Fruit fly (Drosophila melanogaster): ENCODE measurements around the gene CG9784.

dm6 chrX:16574114-16574513 lies 24.9 kb downstream of the CG9784 start:
- no peak for TF ChIP-seq pan (optimal IDR thresholded peaks at IDR 0.05)
- TF ChIP-seq pan (GFP tag; optimal IDR thresholded peaks at IDR 0.05 in 1 of 2, IDR thresholded peaks at IDR 0.05 in 1 of 2): no peak
- no peak for TF ChIP-seq CG16779 (GFP tag; IDR thresholded peaks at IDR 0.05)
- no peak for TF ChIP-seq YL-1 (GFP tag; optimal IDR thresholded peaks at IDR 0.05)
- TF ChIP-seq dati (GFP tag; IDR thresholded peaks at IDR 0.05): no peak
- no peak for TF ChIP-seq sima (GFP tag; optimal IDR thresholded peaks at IDR 0.05)
